Fruit fly (Drosophila melanogaster): Measurements from ENCODE around the gene CG14535.

CG14535 gene

DNA sequence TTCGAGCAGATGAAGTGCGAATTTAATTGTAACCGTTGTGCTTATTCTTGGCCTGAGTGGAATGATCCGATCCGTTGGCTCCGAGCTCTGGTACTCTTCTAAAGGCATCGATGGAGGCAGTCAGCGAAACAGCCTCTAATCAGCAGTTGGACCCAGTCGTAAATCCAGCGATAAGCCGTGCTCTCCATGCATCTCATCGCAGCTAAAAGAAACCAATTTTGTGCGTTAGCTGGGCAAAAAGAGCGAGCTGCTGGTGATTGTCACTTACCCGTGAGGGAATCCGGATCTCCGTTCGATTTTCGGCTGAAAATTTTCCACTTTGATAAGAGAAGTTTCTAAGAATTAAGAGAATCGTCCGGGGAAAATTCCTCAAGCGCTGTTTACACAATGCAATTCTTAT is 59.4 kb downstream of the CG14535 start, which contains the start of gene LKRSDH:
LKRSDH (minus strand) TSS at position 101 of the 400 bp plus-strand sequence.
- TF ChIP-seq psq (optimal IDR thresholded peaks at IDR 0.05) (no peak), Sin3A (optimal IDR thresholded peaks at IDR 0.05) (no peak), insv (optimal IDR thresholded peaks at IDR 0.05) (no peak), ttk (optimal IDR thresholded peaks at IDR 0.05) (no peak), h (optimal IDR thresholded peaks at IDR 0.05) (no peak), Myc (optimal IDR thresholded peaks at IDR 0.05) (no peak)

All from Kc167 (cell line).